Fruit fly (Drosophila melanogaster) whole organism, embryonic: ENCODE measurements around the gene CG13995.

Source experiments
- Adf1 ChIP-seq: fragments of 200-800 bp; sonication (Bioruptor generic); IDR thresholded peaks from 2 replicates; pipeline ENCODE4 v1.3.6; 2022; ENCODE audit warnings: missing biosample characterization, missing genetic modification characterization
- Antp ChIP-seq: fragments of 200-800 bp; sonication (Bioruptor generic); optimal IDR thresholded peaks from 3 replicates; lab custom pipeline; 2016; ENCODE audit warnings: missing biosample characterization, missing genetic modification characterization
- B-H2 ChIP-seq: fragments of 200-800 bp; sonication (Bioruptor generic); optimal IDR thresholded peaks from 2 replicates; lab custom pipeline; 2018; ENCODE audit warnings: missing biosample characterization, mild to moderate bottlenecking, missing genetic modification characterization
- CG10366 ChIP-seq: fragments of 200-800 bp; sonication (Bioruptor generic); IDR thresholded peaks from 2 replicates; pipeline ENCODE4 v1.3.6; 2022; ENCODE audit warnings: missing biosample characterization, missing genetic modification characterization
- CG11456 ChIP-seq: fragments of 200-800 bp; sonication (Bioruptor generic); IDR thresholded peaks from 3 replicates; pipeline ENCODE4 v1.3.6; 2022; ENCODE audit warnings: missing biosample characterization, missing genetic modification characterization
- CG13894 ChIP-seq: fragments of 200-800 bp; sonication (Bioruptor generic); optimal IDR thresholded peaks from 3 replicates; lab custom pipeline; 2018; ENCODE audit warnings: missing biosample characterization, mild to moderate bottlenecking, missing genetic modification characterization, moderate library complexity
- CG14710 ChIP-seq: fragments of 200-800 bp; sonication (Bioruptor generic); optimal IDR thresholded peaks from 3 replicates; lab custom pipeline; 2019; ENCODE audit warnings: missing biosample characterization, mild to moderate bottlenecking, missing genetic modification characterization, moderate library complexity
- CG17186 ChIP-seq: fragments of 200-800 bp; sonication (Bioruptor generic); optimal IDR thresholded peaks from 3 replicates; lab custom pipeline; 2017; ENCODE audit warnings: missing biosample characterization, missing genetic modification reagents, missing genetic modification characterization
- CG17802 ChIP-seq: fragments of 200-800 bp; sonication (Bioruptor generic); optimal IDR thresholded peaks from 2 replicates; lab custom pipeline; 2018; ENCODE audit warnings: missing biosample characterization, mild to moderate bottlenecking, missing genetic modification characterization, moderate library complexity
- CG17912 ChIP-seq: fragments of 200-800 bp; sonication (Bioruptor generic); optimal IDR thresholded peaks from 2 replicates; lab custom pipeline; 2018; ENCODE audit warnings: missing biosample characterization, mild to moderate bottlenecking, missing genetic modification characterization
- CG30020 ChIP-seq: fragments of 200-800 bp; optimal IDR thresholded peaks from 2 replicates; lab custom pipeline; 2019; ENCODE audit warnings: missing biosample characterization, mild to moderate bottlenecking, missing genetic modification characterization, moderate library complexity
- CG31388 ChIP-seq: fragments of 200-800 bp; sonication (Bioruptor generic); optimal IDR thresholded peaks from 2 replicates; lab custom pipeline; 2016; ENCODE audit warnings: missing biosample characterization, missing genetic modification characterization
- CG4404 ChIP-seq: fragments of 200-800 bp; sonication (Bioruptor generic); IDR thresholded peaks from 2 replicates; pipeline ENCODE4 v1.3.6; 2022; ENCODE audit warnings: missing biosample characterization, missing genetic modification characterization
- CG5245 ChIP-seq: fragments of 200-800 bp; sonication (Bioruptor generic); optimal IDR thresholded peaks from 3 replicates; lab custom pipeline; 2016; ENCODE audit warnings: missing biosample characterization, missing genetic modification characterization
- CG7271 ChIP-seq: fragments of 200-800 bp; sonication (Bioruptor generic); optimal IDR thresholded peaks from 2 replicates; lab custom pipeline; 2018; ENCODE audit warnings: missing biosample characterization, mild to moderate bottlenecking, missing genetic modification characterization, moderate library complexity
- CG9797 ChIP-seq: fragments of 200-800 bp; sonication (Bioruptor generic); optimal IDR thresholded peaks from 3 replicates; lab custom pipeline; 2018; ENCODE audit warnings: missing biosample characterization, mild to moderate bottlenecking, missing genetic modification characterization
- CG9817 ChIP-seq: fragments of 200-800 bp; sonication (Bioruptor generic); optimal IDR thresholded peaks from 2 replicates; lab custom pipeline; 2018; ENCODE audit warnings: missing biosample characterization, mild to moderate bottlenecking, missing genetic modification characterization, moderate library complexity
- CHES-1-like ChIP-seq: fragments of 200-800 bp; sonication (Bioruptor generic); optimal IDR thresholded peaks from 2 replicates; lab custom pipeline; 2016; ENCODE audit warnings: missing biosample characterization, missing genetic modification characterization
- CoRest ChIP-seq: fragments of 200-800 bp; sonication (Bioruptor generic); optimal IDR thresholded peaks from 3 replicates; lab custom pipeline; 2018; ENCODE audit warnings: missing biosample characterization, mild to moderate bottlenecking, missing genetic modification characterization, moderate library complexity
- Ets65A ChIP-seq: fragments of 200-800 bp; sonication (Bioruptor generic); peaks from one replicate; lab custom pipeline; 2016; ENCODE audit warnings: missing biosample characterization, missing genetic modification characterization
- Gug ChIP-seq: fragments of 200-800 bp; sonication (Bioruptor generic); IDR thresholded peaks from 4 replicates; pipeline ENCODE4 v1.3.6; 2022; ENCODE audit warnings: missing biosample characterization, missing genetic modification characterization
- HmgZ ChIP-seq: fragments of 200-800 bp; sonication (Bioruptor generic); optimal IDR thresholded peaks from 2 replicates; lab custom pipeline; 2018; ENCODE audit warnings: missing biosample characterization, mild to moderate bottlenecking, missing genetic modification characterization
- Hr3 ChIP-seq: fragments of 200-800 bp; sonication (Bioruptor generic); optimal IDR thresholded peaks from 3 replicates; lab custom pipeline; 2016; ENCODE audit warnings: missing biosample characterization, missing genetic modification characterization
- Hr39 ChIP-seq: fragments of >200 bp; optimal IDR thresholded peaks from 2 replicates; lab custom pipeline; 2017
- Kr ChIP-seq: fragments of 200-800 bp; sonication (Bioruptor generic); optimal IDR thresholded peaks from 2 replicates; lab custom pipeline; 2017; ENCODE audit warnings: missing biosample characterization, mild to moderate bottlenecking, missing genetic modification characterization
- Lhr ChIP-seq: fragments of 200-800 bp; sonication (Bioruptor generic); optimal IDR thresholded peaks from 3 replicates; lab custom pipeline; 2017; ENCODE audit warnings: mild to moderate bottlenecking, missing biosample characterization, missing genetic modification reagents, missing genetic modification characterization
- Meics ChIP-seq: fragments of 200-800 bp; sonication (Bioruptor generic); optimal IDR thresholded peaks from 2 replicates; lab custom pipeline; 2017; ENCODE audit warnings: missing biosample characterization, mild to moderate bottlenecking, missing genetic modification characterization
- NK7.1 ChIP-seq: fragments of 200-800 bp; sonication (Bioruptor generic); optimal IDR thresholded peaks from 3 replicates; lab custom pipeline; 2016; ENCODE audit warnings: missing biosample characterization, missing genetic modification characterization
- NfI ChIP-seq: fragments of 200-800 bp; sonication (Bioruptor generic); optimal IDR thresholded peaks from 3 replicates; lab custom pipeline; 2018; ENCODE audit warnings: missing biosample characterization, mild to moderate bottlenecking, missing genetic modification characterization, moderate library complexity
- Oaz ChIP-seq: fragments of 200-800 bp; sonication (Bioruptor generic); IDR thresholded peaks from 2 replicates; pipeline ENCODE4 v1.3.6; 2022; ENCODE audit warnings: missing biosample characterization, missing genetic modification characterization
- Optix ChIP-seq: fragments of 200-800 bp; sonication (Bioruptor generic); IDR thresholded peaks from 3 replicates; pipeline ENCODE4 v1.3.6; 2022; ENCODE audit warnings: missing biosample characterization, missing genetic modification characterization
- Rfx ChIP-seq: fragments of 200-800 bp; sonication (Bioruptor generic); IDR thresholded peaks from 2 replicates; pipeline ENCODE4 v1.3.6; 2022; ENCODE audit warnings: missing biosample characterization, missing genetic modification characterization
- TFAM ChIP-seq: fragments of 200-800 bp; sonication (Bioruptor generic); optimal IDR thresholded peaks from 2 replicates; lab custom pipeline; 2017; ENCODE audit warnings: missing biosample characterization, missing genetic modification characterization, inconsistent platforms
- Xrp1 ChIP-seq: fragments of 200-800 bp; sonication (Bioruptor generic); IDR thresholded peaks from 2 replicates; pipeline ENCODE4 v1.3.6; 2022; ENCODE audit warnings: missing biosample characterization, missing genetic modification characterization
- ac ChIP-seq: fragments of 200-800 bp; sonication (Bioruptor generic); optimal IDR thresholded peaks from 3 replicates; lab custom pipeline; 2017; ENCODE audit warnings: missing biosample characterization, mild to moderate bottlenecking, missing genetic modification characterization
- bab2 ChIP-seq: fragments of 200-800 bp; sonication (Bioruptor generic); optimal IDR thresholded peaks from 2 replicates; lab custom pipeline; 2016; ENCODE audit warnings: missing biosample characterization, missing genetic modification characterization
- chm ChIP-seq: fragments of 200-800 bp; sonication (Bioruptor generic); IDR thresholded peaks from 2 replicates; pipeline ENCODE4 v1.3.6; 2022; ENCODE audit warnings: missing biosample characterization, missing genetic modification characterization
- corto ChIP-seq: fragments of 200-800 bp; sonication (Bioruptor generic); optimal IDR thresholded peaks from 2 replicates; lab custom pipeline; 2016; ENCODE audit warnings: missing biosample characterization, mild to moderate bottlenecking, missing genetic modification characterization, moderate library complexity
- crol ChIP-seq: fragments of 200-800 bp; sonication (Bioruptor generic); IDR thresholded peaks from 2 replicates; pipeline ENCODE4 v1.3.6; 2022; ENCODE audit warnings: missing biosample characterization, missing genetic modification characterization
- eyg ChIP-seq: fragments of 200-800 bp; sonication (Bioruptor generic); optimal IDR thresholded peaks from 3 replicates; lab custom pipeline; 2016; ENCODE audit warnings: missing biosample characterization, missing genetic modification characterization
- fd102C ChIP-seq: fragments of 200-800 bp; sonication (Bioruptor generic); optimal IDR thresholded peaks from 2 replicates; lab custom pipeline; 2018; ENCODE audit warnings: missing biosample characterization, mild to moderate bottlenecking, missing genetic modification characterization, moderate library complexity
- ftz-f1 ChIP-seq: fragments of 200-800 bp; sonication (Bioruptor generic); optimal IDR thresholded peaks from 2 replicates; lab custom pipeline; 2016; ENCODE audit warnings: missing biosample characterization, missing genetic modification characterization
- gem ChIP-seq: fragments of 200-800 bp; sonication (Bioruptor generic); optimal IDR thresholded peaks from 2 replicates; lab custom pipeline; 2019; ENCODE audit warnings: missing biosample characterization, mild to moderate bottlenecking, missing genetic modification characterization, moderate library complexity
- hkb ChIP-seq, 2 experiments: fragments of 200-800 bp in 1 of 2; fragments of >200 bp in 1 of 2; sonication (Bioruptor generic) in 1 of 2; IDR thresholded peaks in 1 of 2; optimal IDR thresholded peaks in 1 of 2; 2 replicates each; pipeline versions ENCODE4 v1.3.6 to Lab custom; 2017 to 2022; ENCODE audit warnings: missing biosample characterization in 1 of 2, missing genetic modification characterization in 1 of 2
- lab ChIP-seq: fragments of 200-800 bp; sonication (Bioruptor generic); optimal IDR thresholded peaks from 3 replicates; lab custom pipeline; 2017; ENCODE audit warnings: missing biosample characterization, missing genetic modification characterization, mild to moderate bottlenecking, moderate library complexity, missing genetic modification reagents
- mirr ChIP-seq: fragments of 200-800 bp; sonication (Bioruptor generic); optimal IDR thresholded peaks from 3 replicates; lab custom pipeline; 2018; ENCODE audit warnings: missing biosample characterization, mild to moderate bottlenecking, missing genetic modification characterization
- otp ChIP-seq: fragments of 200-800 bp; sonication (Bioruptor generic); IDR thresholded peaks from 3 replicates; pipeline ENCODE4, ENCODE4 v1.3.6; 2022; ENCODE audit warnings: missing biosample characterization, missing genetic modification characterization
- run ChIP-seq: fragments of 200-800 bp; sonication (Bioruptor generic); optimal IDR thresholded peaks from 3 replicates; lab custom pipeline; 2018; ENCODE audit warnings: missing biosample characterization, mild to moderate bottlenecking, missing genetic modification characterization
- tap ChIP-seq: fragments of 200-800 bp; optimal IDR thresholded peaks from 3 replicates; lab custom pipeline; 2019; ENCODE audit warnings: missing biosample characterization, mild to moderate bottlenecking, missing genetic modification characterization, moderate library complexity
- tin ChIP-seq: fragments of 200-800 bp; sonication (Bioruptor generic); optimal IDR thresholded peaks from 3 replicates; lab custom pipeline; 2016; ENCODE audit warnings: missing biosample characterization, missing genetic modification characterization
- vfl ChIP-seq: fragments of 200-800 bp; sonication (Bioruptor generic); optimal IDR thresholded peaks from 2 replicates; lab custom pipeline; 2016; ENCODE audit warnings: missing biosample characterization, missing genetic modification characterization
- yki ChIP-seq: fragments of >200 bp; optimal IDR thresholded peaks from 3 replicates; lab custom pipeline; 2018

Gene CG13995

dm6 chr2L:6065823-6066222 is 11.7 kb downstream of the CG13995 start, which contains the start of the genes Fbw5 and CG9147 (continued):
- peak; percentile 99 for TF ChIP-seq Oaz (GFP tag; lab: Robert Waterston, UW)
- peak; percentile 99 for TF ChIP-seq Meics (GFP tag; lab: Kevin White, UChicago)
- peak; percentile 96 for TF ChIP-seq ftz-f1
- TF ChIP-seq CoRest (tag; lab: Kevin White, UChicago): peak; percentile 100
- peak; percentile 99 for TF ChIP-seq lab (GFP tag; lab: Kevin White, UChicago)
- TF ChIP-seq fd102C (GFP tag; lab: Kevin White, UChicago): peak; percentile 99
- peak; percentile 100 for TF ChIP-seq bab2
- TF ChIP-seq hkb (optimal IDR thresholded peaks at IDR 0.05; lab: Kevin White, UChicago): no peak
- peak; percentile 100 for TF ChIP-seq hkb (GFP tag; IDR thresholded peaks at IDR 0.05; lab: Robert Waterston, UW)
- TF ChIP-seq CG31388: peak; percentile 99
- TF ChIP-seq Ets65A: peak; percentile 100
- TF ChIP-seq B-H2 (GFP tag; lab: Kevin White, UChicago): peak; percentile 95
- peak; percentile 99 for TF ChIP-seq tin
- peak; percentile 93 for TF ChIP-seq CG7271 (tag; lab: Kevin White, UChicago)
- peak; percentile 100 for TF ChIP-seq gem (tag; lab: Kevin White, UChicago)
- TF ChIP-seq corto (GFP tag; lab: Kevin White, UChicago): peak; percentile 99
- peak; percentile 99 for TF ChIP-seq vfl
- peak; percentile 99 for TF ChIP-seq tap (tag; lab: Kevin White, UChicago)
- TF ChIP-seq CG30020 (tag; lab: Kevin White, UChicago): peak; percentile 92
- peak; percentile 99 for TF ChIP-seq Gug (GFP tag; lab: Robert Waterston, UW)
- no peak for TF ChIP-seq Hr39 (lab: Kevin White, UChicago)
- TF ChIP-seq eyg (GFP tag; lab: Kevin White, UChicago): peak; percentile 99
- peak; percentile 98 for TF ChIP-seq Lhr (GFP tag; lab: Kevin White, UChicago)
- peak; percentile 96 for TF ChIP-seq CG17912 (GFP tag; lab: Kevin White, UChicago)
- TF ChIP-seq Rfx (GFP tag; lab: Robert Waterston, UW): peak; percentile 100
- peak; percentile 56 for TF ChIP-seq CG9797 (GFP tag; lab: Kevin White, UChicago)
- peak; percentile 98 for TF ChIP-seq ac (GFP tag; lab: Kevin White, UChicago)
- no peak for TF ChIP-seq yki (lab: Kevin White, UChicago)
- peak; percentile 83 for TF ChIP-seq Kr
- peak; percentile 100 for TF ChIP-seq HmgZ (tag; lab: Kevin White, UChicago)
- TF ChIP-seq CG11456 (GFP tag; lab: Robert Waterston, UW): peak; percentile 100
- peak; percentile 89 for TF ChIP-seq crol (GFP tag; lab: Robert Waterston, UW)
- TF ChIP-seq Hr3 (GFP tag; lab: Kevin White, UChicago): peak; percentile 100
- peak; percentile 93 for TF ChIP-seq Adf1
- TF ChIP-seq CG14710 (tag; lab: Kevin White, UChicago): peak; percentile 98
- TF ChIP-seq CG5245 (GFP tag; lab: Kevin White, UChicago): peak; percentile 100
- peak; percentile 99 for TF ChIP-seq NK7.1 (GFP tag; lab: Kevin White, UChicago)
- TF ChIP-seq NfI (GFP tag; lab: Kevin White, UChicago): peak; percentile 100
- peak; percentile 100 for TF ChIP-seq CG10366
- peak; percentile 99 for TF ChIP-seq run
- peak; percentile 93 for TF ChIP-seq TFAM (GFP tag; lab: Kevin White, UChicago)
- peak; percentile 99 for TF ChIP-seq CHES-1-like
- peak; percentile 99 for TF ChIP-seq Optix (GFP tag; lab: Robert Waterston, UW)
- TF ChIP-seq CG4404: peak; percentile 98
- TF ChIP-seq mirr (GFP tag; lab: Kevin White, UChicago): peak; percentile 97
- TF ChIP-seq Xrp1 (GFP tag; lab: Robert Waterston, UW): peak; percentile 100
- peak; percentile 99 for TF ChIP-seq Antp
- peak; percentile 98 for TF ChIP-seq CG13894
- TF ChIP-seq CG9817 (tag; lab: Kevin White, UChicago): peak; percentile 99
- peak; percentile 100 for TF ChIP-seq otp (GFP tag; lab: Robert Waterston, UW)
- peak; percentile 100 for TF ChIP-seq chm (GFP tag; lab: Robert Waterston, UW)
- peak; percentile 93 for TF ChIP-seq CG17802 (tag; lab: Kevin White, UChicago)
- peak; percentile 93 for TF ChIP-seq CG17186 (GFP tag; lab: Kevin White, UChicago)
